Worm (Caenorhabditis elegans) whole organism, early embryonic: ENCODE data around the gene T28F12.1.

Source experiments
- B0310.2 ChIP-seq: sonication (generic microtip); optimal IDR thresholded peaks from 2 replicates; lab custom pipeline; 2016; ENCODE audit warnings: mild to moderate bottlenecking, missing genetic modification characterization, missing compliant biosample characterization
- ama-1 ChIP-seq: fragments of 150-350 bp; optimal IDR thresholded peaks from 2 replicates; lab custom pipeline; 2014
- ceh-36 ChIP-seq: sonication (generic microtip); optimal IDR thresholded peaks from 2 replicates; lab custom pipeline; 2016; ENCODE audit warnings: missing genetic modification characterization, inconsistent platforms, missing compliant biosample characterization
- ets-7 ChIP-seq: sonication (generic microtip); optimal IDR thresholded peaks from 2 replicates; lab custom pipeline; 2016; ENCODE audit warnings: missing genotype, missing genetic modification characterization, missing compliant biosample characterization
- flt-1 ChIP-seq: fragments of 200-800 bp; sonication (Bioruptor generic); IDR thresholded peaks from 2 replicates; pipeline ENCODE4 v1.3.6; 2022; ENCODE audit warnings: missing genetic modification characterization, missing compliant biosample characterization
- hmbx-1 ChIP-seq: sonication (generic microtip); optimal IDR thresholded peaks from 2 replicates; lab custom pipeline; 2016; ENCODE audit warnings: mild to moderate bottlenecking, missing genetic modification characterization, missing compliant biosample characterization
- hmg-4 ChIP-seq: fragments of 200-800 bp; sonication (Bioruptor generic); optimal IDR thresholded peaks from 2 replicates; lab custom pipeline; 2018; ENCODE audit warnings: mild to moderate bottlenecking, missing genetic modification characterization, missing compliant biosample characterization
- hnd-1 ChIP-seq: sonication (generic microtip); optimal IDR thresholded peaks from 2 replicates; lab custom pipeline; 2016; ENCODE audit warnings: missing genetic modification characterization, missing compliant biosample characterization
- pes-1 ChIP-seq: fragments of 200-800 bp; sonication (Bioruptor generic); IDR thresholded peaks from 2 replicates; pipeline ENCODE4 v1.3.6; 2022; ENCODE audit warnings: missing genetic modification reagents, missing genetic modification characterization, missing compliant biosample characterization
- scrt-1 ChIP-seq: fragments of 200-800 bp; sonication (Bioruptor generic); IDR thresholded peaks from 2 replicates; pipeline ENCODE4 v1.3.6; 2022; ENCODE audit warnings: missing genetic modification characterization, missing compliant biosample characterization
- tbx-11 ChIP-seq: fragments of 200-800 bp; sonication (Bioruptor generic); IDR thresholded peaks from 2 replicates; pipeline ENCODE4 v1.3.6; 2022; ENCODE audit warnings: missing genetic modification characterization, missing compliant biosample characterization
- tbx-37 ChIP-seq: fragments of 200-800 bp; sonication (Bioruptor generic); conservative IDR thresholded peaks from 2 replicates; pipeline ENCODE4 v1.3.6; 2022; ENCODE audit warnings: missing genetic modification reagents, missing genetic modification characterization, missing compliant biosample characterization
- tra-4 ChIP-seq: sonication (generic microtip); optimal IDR thresholded peaks from 2 replicates; lab custom pipeline; 2017; ENCODE audit warnings: missing genetic modification characterization, missing compliant biosample characterization

ce11 chrV:4518657-4519056 is 5.8 kb downstream of the T28F12.1 start:
- TF ChIP-seq ets-7 (tag; lab: Kevin White, UChicago), result no peak
- no peak for TF ChIP-seq ama-1 (lab: Kevin White, UChicago)
- no peak for TF ChIP-seq hmbx-1
- TF ChIP-seq flt-1, result no peak
- no peak for TF ChIP-seq hnd-1 (tag; lab: Kevin White, UChicago)
- no peak for TF ChIP-seq pes-1
- no peak for TF ChIP-seq tra-4 (tag; lab: Kevin White, UChicago)
- TF ChIP-seq hmg-4 (GFP tag; lab: Kevin White, UChicago), result no peak
- TF ChIP-seq scrt-1 (GFP tag; lab: Robert Waterston, UW), result no peak
- TF ChIP-seq tbx-11 (GFP tag; lab: Robert Waterston, UW), result no peak
- no peak for TF ChIP-seq B0310.2
- TF ChIP-seq tbx-37, result no peak
- no peak for TF ChIP-seq ceh-36 (tag; lab: Kevin White, UChicago)
